Fruit fly (Drosophila melanogaster) whole organism, prepupa: Measurements from ENCODE around the gene tkv.

Experiments
- Blimp-1 ChIP-seq: fragments of 200-800 bp; sonication (Bioruptor generic); optimal IDR thresholded peaks from 3 replicates; lab custom pipeline; 2017; ENCODE audit warnings: missing biosample characterization, missing genetic modification characterization, mild to moderate bottlenecking, moderate library complexity, missing genetic modification reagents
- CG10631 ChIP-seq: fragments of 200-800 bp; sonication (Bioruptor generic); optimal IDR thresholded peaks from 2 replicates; lab custom pipeline; 2016; ENCODE audit warnings: missing biosample characterization, missing genetic modification characterization
- CG10669 ChIP-seq: fragments of 200-800 bp; sonication (Bioruptor generic); optimal IDR thresholded peaks from 3 replicates; lab custom pipeline; 2018; ENCODE audit warnings: missing biosample characterization, mild to moderate bottlenecking, missing genetic modification characterization, moderate library complexity
- CG11902 ChIP-seq: fragments of 200-800 bp; sonication (Bioruptor generic); optimal IDR thresholded peaks from 3 replicates; lab custom pipeline; 2016; ENCODE audit warnings: missing biosample characterization, missing genetic modification characterization
- CG6792 ChIP-seq: fragments of 200-800 bp; sonication (Bioruptor generic); optimal IDR thresholded peaks from 3 replicates; lab custom pipeline; 2016; ENCODE audit warnings: missing biosample characterization, missing genetic modification characterization
- CG7368 ChIP-seq: fragments of 200-800 bp; sonication (Bioruptor generic); optimal IDR thresholded peaks from 3 replicates; lab custom pipeline; 2016; ENCODE audit warnings: missing biosample characterization, missing genetic modification characterization
- CG8119 ChIP-seq: fragments of 200-800 bp; sonication (Bioruptor generic); IDR thresholded peaks from 3 replicates; pipeline ENCODE4 v1.3.6; 2022; ENCODE audit warnings: missing biosample characterization, missing genetic modification characterization
- CG8319 ChIP-seq: fragments of 200-800 bp; sonication (Bioruptor generic); optimal IDR thresholded peaks from 3 replicates; lab custom pipeline; 2016; ENCODE audit warnings: missing biosample characterization, missing genetic modification characterization
- CG8632 ChIP-seq: fragments of 200-800 bp; sonication (Bioruptor generic); optimal IDR thresholded peaks from 3 replicates; lab custom pipeline; 2016; ENCODE audit warnings: missing biosample characterization, missing genetic modification characterization
- Eip75B ChIP-seq: fragments of 200-800 bp; sonication (Bioruptor generic); optimal IDR thresholded peaks from 3 replicates; lab custom pipeline; 2016; ENCODE audit warnings: missing biosample characterization, missing genetic modification characterization
- Ets21C ChIP-seq: fragments of 200-800 bp; sonication (Bioruptor generic); optimal IDR thresholded peaks from 3 replicates; lab custom pipeline; 2016; ENCODE audit warnings: missing biosample characterization, missing genetic modification characterization
- Gug ChIP-seq: fragments of 200-800 bp; sonication (Bioruptor generic); IDR thresholded peaks from 2 replicates; pipeline ENCODE4 v1.3.6; 2022; ENCODE audit warnings: missing biosample characterization, missing genetic modification characterization
- Hr38 ChIP-seq: sonication (Bioruptor generic); optimal IDR thresholded peaks from 2 replicates; lab custom pipeline; 2016; ENCODE audit warnings: missing biosample characterization, missing genetic modification characterization
- Lpt ChIP-seq: fragments of 200-800 bp; sonication (Bioruptor generic); optimal IDR thresholded peaks from 3 replicates; lab custom pipeline; 2016; ENCODE audit warnings: missing biosample characterization, missing genetic modification characterization
- Met ChIP-seq: fragments of 200-800 bp; sonication (Bioruptor generic); optimal IDR thresholded peaks from 3 replicates; lab custom pipeline; 2016; ENCODE audit warnings: missing biosample characterization, missing genetic modification characterization
- Sox15 ChIP-seq: fragments of 200-800 bp; sonication (Bioruptor generic); optimal IDR thresholded peaks from 3 replicates; lab custom pipeline; 2016; ENCODE audit warnings: missing biosample characterization, missing genetic modification characterization
- achi ChIP-seq: fragments of 200-800 bp; sonication (Bioruptor generic); optimal IDR thresholded peaks from 3 replicates; lab custom pipeline; 2016; ENCODE audit warnings: missing biosample characterization, missing genetic modification characterization
- esn ChIP-seq: fragments of 200-800 bp; sonication (Bioruptor generic); optimal IDR thresholded peaks from 2 replicates; lab custom pipeline; 2016; ENCODE audit warnings: missing biosample characterization, mild to moderate bottlenecking, missing genetic modification characterization, moderate library complexity
- fd59A ChIP-seq: fragments of 200-800 bp; sonication (Bioruptor generic); optimal IDR thresholded peaks from 2 replicates; lab custom pipeline; 2017; ENCODE audit warnings: missing biosample characterization, mild to moderate bottlenecking, missing genetic modification characterization, missing genetic modification reagents
- fkh ChIP-seq: fragments of 200-800 bp; sonication (Bioruptor generic); optimal IDR thresholded peaks from 3 replicates; lab custom pipeline; 2017; ENCODE audit warnings: missing biosample characterization, mild to moderate bottlenecking, missing genetic modification characterization, moderate library complexity
- lz ChIP-seq: fragments of 200-800 bp; sonication (Bioruptor generic); optimal IDR thresholded peaks from 3 replicates; lab custom pipeline; 2016; ENCODE audit warnings: missing biosample characterization, missing genetic modification characterization
- salr ChIP-seq, 2 experiments: fragments of 200-800 bp; sonication (Bioruptor generic); optimal IDR thresholded peaks; 3 replicates each; lab custom pipeline; 2016 to 2018; ENCODE audit warnings: missing biosample characterization in 2 of 2, missing genetic modification characterization in 2 of 2, mild to moderate bottlenecking in 1 of 2
- spab ChIP-seq: fragments of 200-800 bp; sonication (Bioruptor generic); optimal IDR thresholded peaks from 2 replicates; lab custom pipeline; 2017; ENCODE audit warnings: missing biosample characterization, mild to moderate bottlenecking, missing genetic modification characterization, missing genetic modification reagents
- svp ChIP-seq: fragments of 200-800 bp; sonication (Bioruptor generic); peaks from one replicate; lab custom pipeline; 2016; ENCODE audit warnings: missing biosample characterization, missing genetic modification characterization
- topi ChIP-seq: fragments of 200-800 bp; sonication (Bioruptor generic); optimal IDR thresholded peaks from 3 replicates; lab custom pipeline; 2016; ENCODE audit warnings: missing biosample characterization, missing genetic modification characterization

Gene tkv

DNA sequence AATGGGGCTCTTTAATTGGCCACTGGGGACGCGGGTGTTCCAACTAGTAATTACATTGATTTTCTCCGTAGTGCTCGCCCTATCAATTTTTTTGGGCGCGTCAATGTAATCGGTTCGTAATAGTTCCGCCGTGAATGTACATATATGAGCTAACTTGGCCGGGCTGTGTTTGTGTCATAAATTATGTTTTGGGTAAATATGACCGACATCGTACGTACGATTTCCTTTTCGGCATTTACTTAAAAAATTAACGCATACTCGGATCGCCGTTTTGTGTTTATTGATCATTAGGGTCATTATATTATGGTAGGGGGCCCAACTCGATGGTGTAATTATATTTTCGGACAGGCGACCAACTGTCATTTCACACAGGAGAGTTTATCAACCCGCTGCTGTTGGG, 74.5 kb downstream of the tkv start:
- TF ChIP-seq CG6792 (GFP tag; lab: Kevin White, UChicago) (no peak), Hr38 (GFP tag; lab: Kevin White, UChicago) (no peak), Blimp-1 (no peak), fkh (GFP tag; lab: Kevin White, UChicago) (peak; percentile 91), Met (GFP tag; lab: Kevin White, UChicago) (no peak), Ets21C (GFP tag; lab: Kevin White, UChicago) (no peak)

DNA sequence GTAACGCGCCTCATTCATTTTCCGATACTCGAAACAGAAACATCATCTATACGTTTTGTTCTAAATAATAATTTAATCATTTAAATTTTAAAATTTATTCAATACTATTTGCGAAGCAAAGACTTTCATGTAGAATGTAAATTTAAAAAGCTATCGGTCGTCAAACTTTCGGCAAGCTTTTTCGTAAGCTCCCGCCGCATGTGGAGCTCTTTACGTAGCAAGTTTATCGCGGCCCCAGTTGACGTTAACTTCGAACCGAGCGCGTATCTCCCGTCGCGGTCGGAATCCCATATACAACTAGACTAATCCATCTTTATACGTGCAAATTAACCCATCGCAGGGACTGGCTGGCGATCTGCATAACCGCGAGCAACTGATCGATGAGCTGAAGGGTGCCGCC, 75.5 kb downstream of the tkv start:
- TF ChIP-seq achi: no peak
- no peak for TF ChIP-seq CG10631 (GFP tag; lab: Kevin White, UChicago)
- no peak for TF ChIP-seq fd59A
- no peak for TF ChIP-seq CG11902 (GFP tag; lab: Kevin White, UChicago)

DNA sequence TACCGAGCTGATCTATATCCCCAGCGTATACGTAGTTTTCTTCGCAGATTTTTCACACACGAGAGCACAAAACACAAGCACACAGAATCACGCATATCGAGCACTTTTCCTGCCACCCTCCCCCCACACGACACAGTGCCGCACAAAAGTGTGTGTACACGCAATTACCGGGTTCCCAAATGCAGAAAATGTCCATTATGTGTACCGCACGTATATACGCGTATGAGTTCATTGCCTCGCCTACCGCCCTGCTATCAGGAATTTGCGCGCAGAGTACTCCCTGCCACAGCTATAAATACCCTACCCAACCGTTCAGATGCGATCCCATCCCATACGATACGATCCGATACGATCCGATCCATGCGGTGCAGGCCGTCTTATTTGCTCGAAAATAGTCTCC, 84.6 kb downstream of the tkv start:
- no peak for TF ChIP-seq CG7368 (GFP tag; lab: Kevin White, UChicago)
- TF ChIP-seq lz (GFP tag; lab: Kevin White, UChicago): no peak
- TF ChIP-seq CG10669: no peak
- TF ChIP-seq spab: no peak
- TF ChIP-seq CG8119 (GFP tag; lab: Robert Waterston, UW): no peak
- no peak for TF ChIP-seq fkh (GFP tag; lab: Kevin White, UChicago)
- peak; percentile 59 for TF ChIP-seq Lpt (GFP tag; lab: Kevin White, UChicago)
- TF ChIP-seq topi (GFP tag; lab: Kevin White, UChicago): no peak
- TF ChIP-seq Gug (GFP tag; lab: Robert Waterston, UW): no peak
- TF ChIP-seq CG6792 (GFP tag; lab: Kevin White, UChicago): no peak
- no peak for TF ChIP-seq Sox15 (GFP tag; lab: Kevin White, UChicago)
- TF ChIP-seq CG8319 (GFP tag; lab: Kevin White, UChicago): no peak
- TF ChIP-seq CG8632: no peak
- no peak for TF ChIP-seq esn
- TF ChIP-seq Eip75B (GFP tag; lab: Kevin White, UChicago): no peak
- no peak for TF ChIP-seq salr (GFP tag; optimal IDR thresholded peaks at IDR 0.05; lab: Kevin White, UChicago)
- TF ChIP-seq svp (GFP tag; lab: Kevin White, UChicago): peak; percentile 77
